Fruit fly (Drosophila melanogaster): ENCODE results near the gene Caf1-180.

Caf1-180 gene

dm6 chrX:8588607-8589171 is 17.4 kb downstream of the Caf1-180 start, which contains the start of gene CG12081 (continued):
- TF ChIP-seq CG6854 (GFP tag; optimal IDR thresholded peaks at IDR 0.05) (no peak), trem (tag; optimal IDR thresholded peaks at IDR 0.05) (peak; percentile 53), HHEX (GFP tag; optimal IDR thresholded peaks at IDR 0.05) (no peak), CG1024 (GFP tag; IDR thresholded peaks at IDR 0.05) (0 out of 2 replicates have a peak, but pooled peaks have one; percentile 14), prd (optimal IDR thresholded peaks at IDR 0.05) (no peak), prd (GFP tag; IDR thresholded peaks at IDR 0.05) (no peak), CG6654 (GFP tag; optimal IDR thresholded peaks at IDR 0.05) (no peak), CG1603 (tag; optimal IDR thresholded peaks at IDR 0.05) (peak; percentile 88), CG4282 (GFP tag; optimal IDR thresholded peaks at IDR 0.05) (no peak), Sry-δ (GFP tag; optimal IDR thresholded peaks at IDR 0.05) (peak; percentile 82), Oaz (GFP tag; IDR thresholded peaks at IDR 0.05) (no peak), Meics (GFP tag; optimal IDR thresholded peaks at IDR 0.05) (no peak), seq (GFP tag; IDR thresholded peaks at IDR 0.05) (no peak), TFAM (GFP tag; optimal IDR thresholded peaks at IDR 0.05) (no peak), chinmo (GFP tag; IDR thresholded peaks at IDR 0.05; ENCODE audit: partially characterized antibody) (peak; percentile 91), HLH54F (GFP tag; optimal IDR thresholded peaks at IDR 0.05) (no peak), Sin3A (optimal IDR thresholded peaks at IDR 0.05) (peak; percentile 30), hkb (optimal IDR thresholded peaks at IDR 0.05) (no peak), hkb (GFP tag; IDR thresholded peaks at IDR 0.05) (no peak), CG8281 (tag; optimal IDR thresholded peaks at IDR 0.05) (no peak), CG13424 (tag; optimal IDR thresholded peaks at IDR 0.05) (no peak), Ssrp (tag; optimal IDR thresholded peaks at IDR 0.05) (no peak), NfI (GFP tag; optimal IDR thresholded peaks at IDR 0.05) (no peak), CG9727 (GFP tag; optimal IDR thresholded peaks at IDR 0.05) (no peak), Optix (GFP tag; IDR thresholded peaks at IDR 0.05) (no peak), CG15514 (GFP tag; optimal IDR thresholded peaks at IDR 0.05) (peak; percentile 79), slou (GFP tag; optimal IDR thresholded peaks at IDR 0.05) (no peak), MBD-R2 (GFP tag; IDR thresholded peaks at IDR 0.05) (peak; percentile 85), CG15479 (GFP tag; optimal IDR thresholded peaks at IDR 0.05) (no peak), CHES-1-like (GFP tag; optimal IDR thresholded peaks at IDR 0.05) (no peak), CG32772 (GFP tag; IDR thresholded peaks at IDR 0.05) (no peak), CG3838 (GFP tag; optimal IDR thresholded peaks at IDR 0.05) (no peak), H15 (GFP tag; IDR thresholded peaks at IDR 0.05) (no peak), dmrt11E (tag; optimal IDR thresholded peaks at IDR 0.05) (no peak), CG13624 (GFP tag; optimal IDR thresholded peaks at IDR 0.05) (peak; percentile 23), CG11560 (tag; IDR thresholded peaks at IDR 0.05) (no peak), Dip3 (GFP tag; optimal IDR thresholded peaks at IDR 0.05) (no peak), CG17385 (GFP tag; optimal IDR thresholded peaks at IDR 0.05) (no peak), sc (optimal IDR thresholded peaks at IDR 0.05) (no peak), sc (GFP tag; optimal IDR thresholded peaks at IDR 0.05) (no peak), pb (GFP tag; optimal IDR thresholded peaks at IDR 0.05) (no peak), CG7928 (GFP tag; optimal IDR thresholded peaks at IDR 0.05) (peak; percentile 28), z (GFP tag; IDR thresholded peaks at IDR 0.05) (no peak), insv (GFP tag; optimal IDR thresholded peaks at IDR 0.05) (peak in 1 of 2 experiments; percentile 61), CG12659 (GFP tag; optimal IDR thresholded peaks at IDR 0.05) (peak; percentile 90), tap (tag; optimal IDR thresholded peaks at IDR 0.05) (no peak), CG34422 (GFP tag; IDR thresholded peaks at IDR 0.05) (peak; percentile 30; the same call in 1 of the 3 replicates), CG8388 (GFP tag; optimal IDR thresholded peaks at IDR 0.05) (no peak), nom (GFP tag; optimal IDR thresholded peaks at IDR 0.05) (peak; percentile 17), CG12236 (GFP tag; optimal IDR thresholded peaks at IDR 0.05) (no peak), fru (optimal IDR thresholded peaks at IDR 0.05) (no peak), Dad (GFP tag; optimal IDR thresholded peaks at IDR 0.05) (no peak)
